Worm (Caenorhabditis elegans) whole organism, midembryonic: Measurements from ENCODE around the gene metl-9.

Experiments used
- T22C8.4 ChIP-seq: fragments of 200-800 bp; sonication (Bioruptor generic); IDR thresholded peaks from 2 replicates; pipeline ENCODE4 v1.3.6; 2022; ENCODE audit warnings: missing genetic modification characterization, missing compliant biosample characterization
- cog-1 ChIP-seq: sonication (generic microtip); optimal IDR thresholded peaks from 2 replicates; lab custom pipeline; 2016; ENCODE audit warnings: missing genetic modification characterization, missing compliant biosample characterization
- flt-1 ChIP-seq: fragments of 200-800 bp; sonication (Bioruptor generic); IDR thresholded peaks from 2 replicates; pipeline ENCODE4 v1.3.6; 2022; ENCODE audit warnings: missing genetic modification characterization, missing compliant biosample characterization
- klf-2 ChIP-seq: fragments of 200-800 bp; sonication (Bioruptor generic); conservative IDR thresholded peaks from 2 replicates; pipeline ENCODE4 v1.3.6; 2022; ENCODE audit warnings: missing genetic modification reagents, missing genetic modification characterization, missing compliant biosample characterization
- med-1 ChIP-seq: sonication (generic microtip); optimal IDR thresholded peaks from 2 replicates; lab custom pipeline; 2017; ENCODE audit warnings: missing genetic modification characterization, mild to moderate bottlenecking, missing compliant biosample characterization, antibody characterized with exemption, missing genetic modification reagents; ENCODE audit not compliant: insufficient read depth
- ref-1 ChIP-seq: fragments of 200-800 bp; sonication (Bioruptor generic); conservative IDR thresholded peaks from 2 replicates; pipeline ENCODE4 v1.3.6; 2022; ENCODE audit warnings: missing genetic modification reagents, missing genetic modification characterization, missing compliant biosample characterization
- tab-1 ChIP-seq: fragments of 200-800 bp; sonication (Bioruptor generic); IDR thresholded peaks from 2 replicates; pipeline ENCODE4 v1.3.6; 2022; ENCODE audit warnings: missing genetic modification characterization, missing compliant biosample characterization
- ztf-23 ChIP-seq: fragments of 200-800 bp; sonication (Bioruptor generic); IDR thresholded peaks from 2 replicates; pipeline ENCODE4 v1.3.6; 2022; ENCODE audit warnings: missing genetic modification reagents, missing genetic modification characterization, missing compliant biosample characterization
- ztf-29 ChIP-seq: fragments of 200-800 bp; sonication (Bioruptor generic); IDR thresholded peaks from 2 replicates; pipeline ENCODE4 v1.3.6; 2022; ENCODE audit warnings: missing genetic modification reagents, missing genetic modification characterization, missing compliant biosample characterization

metl-9 gene

DNA sequence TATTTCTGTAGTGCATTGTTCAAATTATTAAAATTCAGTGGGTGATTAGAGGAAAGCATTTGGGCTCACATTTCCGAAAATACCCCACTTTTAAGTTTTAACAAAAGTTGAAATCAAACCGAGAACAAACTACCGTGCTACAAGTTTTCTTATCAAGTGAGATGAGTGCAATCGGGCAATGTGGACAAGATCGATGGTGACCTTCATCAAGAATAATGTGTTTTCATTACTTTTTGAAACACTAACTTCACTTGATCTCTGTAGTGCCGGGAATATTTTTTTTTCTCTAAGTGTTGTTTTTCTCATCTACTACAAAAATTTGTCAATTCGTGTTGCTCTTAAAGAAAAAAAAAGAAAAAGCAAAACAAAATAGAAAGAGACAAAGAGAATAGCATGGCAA is 29.9 kb upstream of the metl-9 start:
- no peak for TF ChIP-seq T22C8.4 (GFP tag; lab: Robert Waterston, UW)
- no peak for TF ChIP-seq flt-1
- no peak for TF ChIP-seq med-1 (GFP tag; lab: Kevin White, UChicago)
- no peak for TF ChIP-seq cog-1 (tag; lab: Kevin White, UChicago)
- no peak for TF ChIP-seq ztf-29
- TF ChIP-seq ref-1 (GFP tag; lab: Robert Waterston, UW): no peak
- TF ChIP-seq tab-1 (GFP tag; lab: Robert Waterston, UW): no peak
- no peak for TF ChIP-seq klf-2 (GFP tag; lab: Robert Waterston, UW)
- TF ChIP-seq ztf-23 (GFP tag; lab: Robert Waterston, UW): no peak

ce11 chrX:5208326-5208725 is 29.4 kb upstream of the metl-9 start:
- TF ChIP-seq ref-1 (GFP tag; lab: Robert Waterston, UW): no peak
- no peak for TF ChIP-seq med-1 (GFP tag; lab: Kevin White, UChicago)
- TF ChIP-seq T22C8.4 (GFP tag; lab: Robert Waterston, UW): no peak
- TF ChIP-seq flt-1: no peak
- TF ChIP-seq klf-2 (GFP tag; lab: Robert Waterston, UW): no peak
- TF ChIP-seq cog-1 (tag; lab: Kevin White, UChicago): no peak
- TF ChIP-seq ztf-29: no peak
- no peak for TF ChIP-seq ztf-23 (GFP tag; lab: Robert Waterston, UW)
- TF ChIP-seq tab-1 (GFP tag; lab: Robert Waterston, UW): no peak

DNA sequence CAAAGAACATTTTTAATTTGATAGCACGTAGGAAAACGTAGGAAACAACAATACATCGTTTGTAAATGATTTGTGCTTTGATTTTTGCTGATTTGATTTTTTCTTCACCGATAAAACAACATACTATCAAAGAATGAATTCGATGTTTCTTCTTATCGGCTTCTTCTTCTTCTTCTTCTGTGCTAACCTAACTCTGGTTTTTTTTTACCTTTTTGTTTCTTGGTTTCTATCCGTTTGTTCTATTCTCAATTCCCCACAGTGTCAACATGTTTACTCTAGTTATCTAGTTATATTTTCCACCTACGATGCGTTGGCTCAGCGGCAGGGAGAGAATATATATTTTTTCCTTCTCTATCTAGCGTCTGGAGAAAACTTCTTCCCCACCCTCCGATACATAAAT is 28.9 kb upstream of the metl-9 start:
- no peak for TF ChIP-seq tab-1 (GFP tag; lab: Robert Waterston, UW)
- 0 out of 2 replicates have a peak, but pooled peaks have one; percentile 30 for TF ChIP-seq flt-1

DNA sequence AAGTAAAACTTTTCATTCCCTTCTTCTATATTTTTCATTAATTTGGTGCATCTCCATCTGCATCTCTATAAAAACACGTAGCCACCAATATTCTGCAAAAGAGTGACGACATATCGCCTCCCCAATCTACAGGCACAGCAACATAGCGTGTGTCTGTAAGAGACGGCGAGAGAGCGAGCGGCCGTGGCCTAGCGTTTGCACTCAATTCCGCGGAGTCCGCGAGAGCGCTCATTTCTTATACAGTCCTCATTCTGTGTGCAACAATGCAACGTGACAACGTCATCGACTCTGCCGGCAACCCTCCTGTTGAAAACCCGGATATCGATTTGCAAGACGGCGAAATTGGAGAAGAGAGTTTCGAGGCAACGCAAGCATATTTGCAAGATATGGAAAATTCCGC is 26.6 kb upstream of the metl-9 start, which contains the start of gene H28G03.2:
Gene H28G03.2 (plus strand): TSS at position 200 of the 400 bp plus-strand sequence.
- TF ChIP-seq T22C8.4 (GFP tag; lab: Robert Waterston, UW) (0 out of 2 replicates have a peak, but pooled peaks have one; percentile 23), ztf-23 (GFP tag; lab: Robert Waterston, UW) (no peak), flt-1 (no peak), tab-1 (GFP tag; lab: Robert Waterston, UW) (no peak)

- TF ChIP-seq klf-2 (GFP tag; lab: Robert Waterston, UW) (no peak), flt-1 (no peak), tab-1 (GFP tag; lab: Robert Waterston, UW) (no peak), cog-1 (tag; lab: Kevin White, UChicago) (no peak)
Measured at ce11 chrX:5202923-5203322, 24.0 kb upstream of the metl-9 start.

DNA sequence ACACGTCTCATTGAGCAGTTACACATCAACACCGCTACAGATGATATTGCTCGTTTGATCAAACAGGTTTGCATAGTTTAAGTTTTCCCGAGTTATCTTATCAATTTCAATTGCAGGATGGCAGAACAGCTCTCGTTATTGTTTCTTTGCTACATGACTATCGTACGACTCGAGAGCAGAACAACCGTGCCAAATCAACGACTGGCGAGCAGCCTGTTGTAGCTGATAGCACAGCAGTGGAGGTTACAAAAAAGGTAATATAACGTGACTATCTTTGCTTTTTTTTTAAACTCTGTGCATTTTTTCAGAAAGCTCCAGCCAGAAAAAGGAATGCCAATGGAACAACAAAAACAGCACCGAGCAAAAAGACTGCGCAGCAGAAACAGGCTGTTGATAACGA is 23.4 kb upstream of the metl-9 start:
- TF ChIP-seq klf-2 (GFP tag; lab: Robert Waterston, UW): no peak
- no peak for TF ChIP-seq ref-1 (GFP tag; lab: Robert Waterston, UW)
- TF ChIP-seq flt-1: no peak
- no peak for TF ChIP-seq cog-1 (tag; lab: Kevin White, UChicago)
- no peak for TF ChIP-seq med-1 (GFP tag; lab: Kevin White, UChicago)
- no peak for TF ChIP-seq tab-1 (GFP tag; lab: Robert Waterston, UW)
- TF ChIP-seq ztf-29: no peak
- TF ChIP-seq ztf-23 (GFP tag; lab: Robert Waterston, UW): no peak
- no peak for TF ChIP-seq T22C8.4 (GFP tag; lab: Robert Waterston, UW)

ce11 chrX:5201860-5202259 is 22.9 kb upstream of the metl-9 start:
- no peak for TF ChIP-seq flt-1
- no peak for TF ChIP-seq med-1 (GFP tag; lab: Kevin White, UChicago)
- TF ChIP-seq ztf-23 (GFP tag; lab: Robert Waterston, UW): no peak
- TF ChIP-seq ztf-29: no peak
- no peak for TF ChIP-seq tab-1 (GFP tag; lab: Robert Waterston, UW)
- TF ChIP-seq ref-1 (GFP tag; lab: Robert Waterston, UW): no peak
- TF ChIP-seq klf-2 (GFP tag; lab: Robert Waterston, UW): no peak
- TF ChIP-seq cog-1 (tag; lab: Kevin White, UChicago): no peak
- no peak for TF ChIP-seq T22C8.4 (GFP tag; lab: Robert Waterston, UW)

- TF ChIP-seq ztf-29 (no peak), flt-1 (no peak), ztf-23 (GFP tag; lab: Robert Waterston, UW) (no peak), med-1 (GFP tag; lab: Kevin White, UChicago) (no peak), klf-2 (GFP tag; lab: Robert Waterston, UW) (no peak), tab-1 (GFP tag; lab: Robert Waterston, UW) (no peak), T22C8.4 (GFP tag; lab: Robert Waterston, UW) (no peak), cog-1 (tag; lab: Kevin White, UChicago) (no peak), ref-1 (GFP tag; lab: Robert Waterston, UW) (no peak)
Measured at ce11 chrX:5199825-5200373, 20.9 kb upstream of the metl-9 start.

DNA sequence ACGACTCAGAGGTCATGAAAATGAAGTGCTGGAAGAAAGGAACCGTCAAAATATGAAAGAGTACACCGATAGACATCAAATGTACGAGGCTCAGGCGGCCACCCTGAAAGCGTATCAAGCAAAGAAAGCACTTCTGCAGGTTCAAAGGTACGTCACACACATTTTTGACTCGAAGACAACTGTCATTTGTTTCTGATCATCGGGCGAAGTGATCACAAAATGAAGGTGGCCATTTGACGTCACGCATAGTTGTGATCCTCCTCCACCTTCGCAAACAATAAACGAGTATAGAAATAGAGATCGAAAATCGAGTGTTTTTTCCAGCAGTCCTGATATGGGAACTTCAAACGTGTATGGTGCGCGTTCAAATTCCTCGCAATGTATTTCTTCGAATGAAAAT is 20.3 kb upstream of the metl-9 start:
- TF ChIP-seq tab-1 (GFP tag; lab: Robert Waterston, UW) (no peak), ztf-29 (no peak), ref-1 (GFP tag; lab: Robert Waterston, UW) (no peak), cog-1 (tag; lab: Kevin White, UChicago) (no peak), T22C8.4 (GFP tag; lab: Robert Waterston, UW) (no peak), med-1 (GFP tag; lab: Kevin White, UChicago) (no peak), ztf-23 (GFP tag; lab: Robert Waterston, UW) (no peak), klf-2 (GFP tag; lab: Robert Waterston, UW) (no peak), flt-1 (no peak)

- TF ChIP-seq med-1 (GFP tag; lab: Kevin White, UChicago) (no peak), T22C8.4 (GFP tag; lab: Robert Waterston, UW) (no peak), flt-1 (no peak), ztf-29 (no peak), klf-2 (GFP tag; lab: Robert Waterston, UW) (no peak), cog-1 (tag; lab: Kevin White, UChicago) (no peak), ztf-23 (GFP tag; lab: Robert Waterston, UW) (no peak), tab-1 (GFP tag; lab: Robert Waterston, UW) (no peak), ref-1 (GFP tag; lab: Robert Waterston, UW) (no peak)
Measured at ce11 chrX:5197440-5197839, 18.5 kb upstream of the metl-9 start.
